Worm (Caenorhabditis elegans) whole organism, young adult: ENCODE data around the gene F40D4.17.

Source experiments
- F33H1.4 ChIP-seq: fragments of 200-800 bp; sonication (Bioruptor generic); IDR thresholded peaks from 2 replicates; pipeline ENCODE4 v1.3.6; 2022; ENCODE audit warnings: missing genetic modification reagents, missing genetic modification characterization, missing compliant biosample characterization
- F39B2.1 ChIP-seq: fragments of 200-800 bp; sonication (Bioruptor generic); IDR thresholded peaks from 2 replicates; pipeline ENCODE4 v1.3.6; 2022; ENCODE audit warnings: missing genetic modification reagents, missing genetic modification characterization, missing compliant biosample characterization
- F57C9.4 ChIP-seq: sonication (generic microtip); optimal IDR thresholded peaks from 2 replicates; lab custom pipeline; 2017; ENCODE audit warnings: mild to moderate bottlenecking, missing genetic modification characterization, missing compliant biosample characterization
- T07F8.4 ChIP-seq: sonication (generic microtip); optimal IDR thresholded peaks from 2 replicates; lab custom pipeline; 2016; ENCODE audit warnings: mild to moderate bottlenecking, missing genetic modification characterization, moderate library complexity, missing compliant biosample characterization
- Y53G8AR.9 ChIP-seq: fragments of 200-800 bp; sonication (Bioruptor generic); conservative IDR thresholded peaks from 2 replicates; pipeline ENCODE4 v1.3.6; 2022; ENCODE audit warnings: missing genetic modification reagents, missing genetic modification characterization, missing compliant biosample characterization
- ama-1 ChIP-seq, 3 experiments: fragments of 150-350 bp in 1 of 3; sonication (generic microtip) in 2 of 3; optimal IDR thresholded peaks; 2 replicates each; lab custom pipeline; 2014 to 2018; ENCODE audit warnings: missing biosample characterization in 2 of 3, missing genetic modification characterization in 2 of 3, missing genetic modification reagents in 2 of 3
- ceh-79 ChIP-seq: sonication (generic microtip); optimal IDR thresholded peaks from 2 replicates; lab custom pipeline; 2017; ENCODE audit warnings: mild to moderate bottlenecking, missing genetic modification characterization, missing compliant biosample characterization
- ceh-91 ChIP-seq: fragments of 200-800 bp; sonication (Bioruptor generic); IDR thresholded peaks from 2 replicates; pipeline ENCODE4 v1.3.6; 2022; ENCODE audit warnings: missing genetic modification reagents, missing genetic modification characterization, missing compliant biosample characterization
- efl-1 ChIP-seq: fragments of 150-350 bp; optimal IDR thresholded peaks from 2 replicates; lab custom pipeline; 2014; ENCODE audit warnings: missing biosample characterization, missing genetic modification reagents, missing genetic modification characterization
- him-1 ChIP-seq: sonication (generic microtip); optimal IDR thresholded peaks from 2 replicates; lab custom pipeline; 2016; ENCODE audit warnings: missing genotype, missing genetic modification reagents, missing genetic modification characterization, missing compliant biosample characterization
- lsy-27 ChIP-seq: sonication (generic microtip); optimal IDR thresholded peaks from 2 replicates; lab custom pipeline; 2017; ENCODE audit warnings: missing genetic modification characterization, mild to moderate bottlenecking, missing compliant biosample characterization, antibody characterized with exemption, missing genotype, borderline replicate concordance; ENCODE audit not compliant: insufficient read depth
- unc-62 ChIP-seq: fragments of 150-350 bp; optimal IDR thresholded peaks from 2 replicates; lab custom pipeline; 2014; ENCODE audit warnings: missing biosample characterization, missing genetic modification reagents, missing genetic modification characterization
- ztf-28 ChIP-seq: fragments of 200-800 bp; sonication (Bioruptor generic); IDR thresholded peaks from 2 replicates; pipeline ENCODE4 v1.3.6; 2022; ENCODE audit warnings: missing genetic modification reagents, missing genetic modification characterization, missing compliant biosample characterization

- TF ChIP-seq ceh-79 (tag; lab: Kevin White, UChicago) = no peak
- no peak for TF ChIP-seq unc-62 (GFP tag; lab: Kevin White, UChicago)
- no peak for TF ChIP-seq F57C9.4 (tag; lab: Kevin White, UChicago)
- TF ChIP-seq him-1 (tag; lab: Kevin White, UChicago) = no peak
- TF ChIP-seq ama-1 (optimal IDR thresholded peaks at IDR 0.05; lab: Kevin White, UChicago) = no peak
- no peak for TF ChIP-seq ama-1 (GFP tag; optimal IDR thresholded peaks at IDR 0.05; lab: Kevin White, UChicago)
- no peak for TF ChIP-seq ztf-28 (GFP tag; lab: Robert Waterston, UW)
- no peak for TF ChIP-seq Y53G8AR.9 (GFP tag; lab: Robert Waterston, UW)
- no peak for TF ChIP-seq T07F8.4 (tag; lab: Kevin White, UChicago)
- TF ChIP-seq F33H1.4 = no peak
- TF ChIP-seq F39B2.1 (GFP tag; lab: Robert Waterston, UW) = no peak
- TF ChIP-seq efl-1 = no peak
- TF ChIP-seq lsy-27 (tag; lab: Kevin White, UChicago) = no peak
- TF ChIP-seq ceh-91 (GFP tag; lab: Robert Waterston, UW) = no peak
Observed at ce11 chrV:17190399-17190798, 35.2 kb upstream of the F40D4.17 start, which contains the start of gene str-199.
